Worm (Caenorhabditis elegans) whole organism, mixed stage, embryonic: Measurements from ENCODE around the gene Y13C8A.1.

ENCODE experiments used
- drap-1 ChIP-seq: fragments of 200-800 bp; sonication (Bioruptor generic); optimal IDR thresholded peaks from 3 replicates; lab custom pipeline; 2018; ENCODE audit warnings: mild to moderate bottlenecking, missing genetic modification characterization, missing compliant biosample characterization
- lsy-2 ChIP-seq: fragments of 150-350 bp; optimal IDR thresholded peaks from 2 replicates; lab custom pipeline; 2014; ENCODE audit warnings: missing biosample characterization, missing genetic modification characterization
- nhr-2 ChIP-seq: fragments of 150-350 bp; optimal IDR thresholded peaks from 2 replicates; lab custom pipeline; 2014; ENCODE audit warnings: missing biosample characterization, missing genetic modification characterization
- snpc-4 ChIP-seq: fragments of 150-350 bp; optimal IDR thresholded peaks from 2 replicates; lab custom pipeline; 2014; ENCODE audit warnings: missing biosample characterization, missing genetic modification characterization
- tbx-8 ChIP-seq: fragments of 200-800 bp; sonication (Bioruptor generic); optimal IDR thresholded peaks from 2 replicates; lab custom pipeline; 2018; ENCODE audit warnings: mild to moderate bottlenecking, missing genetic modification characterization, moderate library complexity, missing compliant biosample characterization
- unc-39 ChIP-seq: fragments of 150-350 bp; optimal IDR thresholded peaks from 2 replicates; lab custom pipeline; 2014; ENCODE audit warnings: missing biosample characterization, missing genetic modification characterization
- unc-62 ChIP-seq: fragments of 150-350 bp; optimal IDR thresholded peaks from 2 replicates; lab custom pipeline; 2014; ENCODE audit warnings: missing biosample characterization, missing genetic modification reagents, missing genetic modification characterization

- TF ChIP-seq drap-1 (GFP tag; lab: Kevin White, UChicago) (no peak), unc-39 (no peak), lsy-2 (tag; lab: Kevin White, UChicago) (no peak), snpc-4 (tag; lab: Kevin White, UChicago) (no peak), unc-62 (GFP tag; lab: Kevin White, UChicago) (no peak), tbx-8 (no peak), nhr-2 (tag; lab: Kevin White, UChicago) (no peak)
Measured at ce11 chrX:16865675-16866074, 17.9 kb upstream of the Y13C8A.1 start.
